Fruit fly (Drosophila melanogaster) whole organism, adult: ENCODE measurements around the gene CG14074.

ENCODE experiments used
- CG12768 ChIP-seq: fragments of 200-800 bp; sonication (Bioruptor generic); optimal IDR thresholded peaks from 2 replicates; lab custom pipeline; 2017; ENCODE audit warnings: missing biosample characterization, missing genetic modification characterization, mild to moderate bottlenecking, moderate library complexity, missing genetic modification reagents
- CG1620 ChIP-seq: fragments of 200-800 bp; sonication (Bioruptor generic); optimal IDR thresholded peaks from 2 replicates; lab custom pipeline; 2016; ENCODE audit warnings: missing biosample characterization, missing genetic modification characterization
- CG33017 ChIP-seq: fragments of 200-800 bp; sonication (Bioruptor generic); optimal IDR thresholded peaks from 2 replicates; lab custom pipeline; 2018; ENCODE audit warnings: missing biosample characterization, mild to moderate bottlenecking, missing genetic modification characterization, moderate library complexity
- CG5204 ChIP-seq: fragments of 200-800 bp; sonication (Bioruptor generic); optimal IDR thresholded peaks from 2 replicates; lab custom pipeline; 2016; ENCODE audit warnings: missing biosample characterization, missing genetic modification characterization
- CG7101 ChIP-seq: fragments of 200-800 bp; sonication (Bioruptor generic); optimal IDR thresholded peaks from 2 replicates; lab custom pipeline; 2018; ENCODE audit warnings: missing biosample characterization, mild to moderate bottlenecking, missing genetic modification characterization, moderate library complexity
- Clk ChIP-seq: fragments of 200-800 bp; sonication (Bioruptor generic); optimal IDR thresholded peaks from 2 replicates; lab custom pipeline; 2017; ENCODE audit warnings: missing biosample characterization, missing genetic modification characterization
- kay ChIP-seq: fragments of 200-800 bp; sonication (Bioruptor generic); peaks from one replicate; lab custom pipeline; 2016; ENCODE audit warnings: missing biosample characterization, missing genetic modification characterization, borderline replicate concordance
- ovo ChIP-seq: fragments of 200-800 bp; sonication (Bioruptor generic); optimal IDR thresholded peaks from 2 replicates; lab custom pipeline; 2016; ENCODE audit warnings: missing biosample characterization, missing genetic modification characterization
- tj ChIP-seq: fragments of 200-800 bp; sonication (Bioruptor generic); optimal IDR thresholded peaks from 3 replicates; lab custom pipeline; 2017; ENCODE audit warnings: missing biosample characterization, mild to moderate bottlenecking, missing genetic modification characterization, moderate library complexity

DNA sequence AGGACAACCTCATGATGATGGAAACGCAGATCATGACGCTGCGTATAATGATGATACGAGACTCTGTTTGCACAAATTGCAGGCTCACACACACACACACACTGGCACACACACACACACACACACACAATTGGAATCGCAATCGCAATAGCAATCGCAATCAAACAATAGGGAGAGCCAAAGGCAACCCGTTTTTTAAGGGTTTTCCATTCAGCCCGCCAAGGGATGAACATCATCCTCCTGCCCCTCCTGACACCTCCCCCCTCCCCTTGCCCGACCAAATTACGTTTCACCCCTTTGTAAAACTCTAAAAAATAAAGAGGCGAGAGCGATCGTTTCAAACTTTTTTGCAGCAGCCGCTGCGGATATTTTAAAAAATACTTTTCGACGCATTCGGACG lies 13.8 kb upstream of the CG14074 start:
- TF ChIP-seq kay (GFP tag; lab: Kevin White, UChicago) (no peak), ovo (no peak), CG1620 (no peak), CG33017 (tag; lab: Kevin White, UChicago) (no peak), Clk (no peak), tj (GFP tag; lab: Kevin White, UChicago) (no peak), CG7101 (no peak), CG12768 (GFP tag; lab: Kevin White, UChicago) (no peak), CG5204 (GFP tag; lab: Kevin White, UChicago) (no peak)
